Worm (Caenorhabditis elegans): ENCODE data around the gene F41C6.7.
A peak's percentile ranks its signal among the peaks of the same experiment; 100 is the strongest.

F41C6.7 gene

ce11 chrX:6853318-6853717 is 31.8 kb downstream of the F41C6.7 start, which contains the start of gene rig-3:
rig-3 (plus strand) TSS chrX:6853618.
- TF ChIP-seq sea-1 (GFP tag; conservative IDR thresholded peaks at IDR 0.05) (no peak), pes-1 (GFP tag; IDR thresholded peaks at IDR 0.05) (no peak), tbx-37 (GFP tag; conservative IDR thresholded peaks at IDR 0.05) (no peak), tra-4 (tag; optimal IDR thresholded peaks at IDR 0.05) (no peak), hmbx-1 (tag; optimal IDR thresholded peaks at IDR 0.05) (no peak), ets-7 (tag; optimal IDR thresholded peaks at IDR 0.05) (no peak), tbx-11 (GFP tag; IDR thresholded peaks at IDR 0.05) (no peak), ceh-36 (tag; optimal IDR thresholded peaks at IDR 0.05) (no peak), B0310.2 (tag; optimal IDR thresholded peaks at IDR 0.05) (no peak), hnd-1 (tag; optimal IDR thresholded peaks at IDR 0.05) (no peak)

ce11 chrX:6850412-6850811 is 34.7 kb downstream of the F41C6.7 start:
- no peak for TF ChIP-seq F13C5.2 (tag; optimal IDR thresholded peaks at IDR 0.05)
- no peak for TF ChIP-seq hnd-1 (tag; optimal IDR thresholded peaks at IDR 0.05)
- no peak for TF ChIP-seq scrt-1 (GFP tag; IDR thresholded peaks at IDR 0.05)
- TF ChIP-seq pes-1 (GFP tag; IDR thresholded peaks at IDR 0.05): no peak
- TF ChIP-seq flt-1 (GFP tag; IDR thresholded peaks at IDR 0.05): no peak
- TF ChIP-seq ama-1 (optimal IDR thresholded peaks at IDR 0.05): no peak
- TF ChIP-seq ceh-36 (tag; optimal IDR thresholded peaks at IDR 0.05): no peak
- no peak for TF ChIP-seq B0310.2 (tag; optimal IDR thresholded peaks at IDR 0.05)

ce11 chrX:6848596-6848995 is 36.5 kb downstream of the F41C6.7 start:
- no peak for TF ChIP-seq scrt-1 (GFP tag; IDR thresholded peaks at IDR 0.05)
- TF ChIP-seq tbx-11 (GFP tag; IDR thresholded peaks at IDR 0.05): no peak
- no peak for TF ChIP-seq pes-1 (GFP tag; IDR thresholded peaks at IDR 0.05)
- no peak for TF ChIP-seq F13C5.2 (tag; optimal IDR thresholded peaks at IDR 0.05)
- no peak for TF ChIP-seq sea-1 (GFP tag; conservative IDR thresholded peaks at IDR 0.05)
- TF ChIP-seq ceh-13 (GFP tag; optimal IDR thresholded peaks at IDR 0.05): no peak
- no peak for TF ChIP-seq tbx-37 (GFP tag; conservative IDR thresholded peaks at IDR 0.05)
- TF ChIP-seq flt-1 (GFP tag; IDR thresholded peaks at IDR 0.05): no peak
- no peak for TF ChIP-seq ceh-36 (tag; optimal IDR thresholded peaks at IDR 0.05)
- no peak for TF ChIP-seq hmbx-1 (tag; optimal IDR thresholded peaks at IDR 0.05)

ce11 chrX:6845934-6846333 is 39.1 kb downstream of the F41C6.7 start, which contains the start of gene C53B7.2:
C53B7.2 (plus strand) TSS chrX:6846234.
- no peak for TF ChIP-seq ceh-36 (tag; optimal IDR thresholded peaks at IDR 0.05)
- TF ChIP-seq ets-7 (tag; optimal IDR thresholded peaks at IDR 0.05): no peak
- TF ChIP-seq scrt-1 (GFP tag; IDR thresholded peaks at IDR 0.05): no peak
- TF ChIP-seq tbx-37 (GFP tag; conservative IDR thresholded peaks at IDR 0.05): no peak
- no peak for TF ChIP-seq hnd-1 (tag; optimal IDR thresholded peaks at IDR 0.05)
- TF ChIP-seq B0310.2 (tag; optimal IDR thresholded peaks at IDR 0.05): no peak
- no peak for TF ChIP-seq pes-1 (GFP tag; IDR thresholded peaks at IDR 0.05)
- TF ChIP-seq tbx-11 (GFP tag; IDR thresholded peaks at IDR 0.05): no peak
- TF ChIP-seq aly-1 (tag; optimal IDR thresholded peaks at IDR 0.05): no peak
- no peak for TF ChIP-seq hmg-4 (GFP tag; optimal IDR thresholded peaks at IDR 0.05)
- TF ChIP-seq ama-1 (optimal IDR thresholded peaks at IDR 0.05): no peak
- TF ChIP-seq flt-1 (GFP tag; IDR thresholded peaks at IDR 0.05): no peak
- TF ChIP-seq ceh-13 (GFP tag; optimal IDR thresholded peaks at IDR 0.05): no peak
- no peak for TF ChIP-seq F13C5.2 (tag; optimal IDR thresholded peaks at IDR 0.05)
- TF ChIP-seq hmbx-1 (tag; optimal IDR thresholded peaks at IDR 0.05): no peak
- TF ChIP-seq sea-1 (GFP tag; conservative IDR thresholded peaks at IDR 0.05): no peak
- TF ChIP-seq tra-4 (tag; optimal IDR thresholded peaks at IDR 0.05): no peak

ce11 chrX:6844394-6845072 is 40.5 kb downstream of the F41C6.7 start, which contains the start of gene C53B7.3:
C53B7.3 (plus strand) TSS chrX:6844755.
- TF ChIP-seq B0310.2 (tag; optimal IDR thresholded peaks at IDR 0.05) (no peak), tbx-37 (GFP tag; conservative IDR thresholded peaks at IDR 0.05) (no peak), hnd-1 (tag; optimal IDR thresholded peaks at IDR 0.05) (no peak), hmg-4 (GFP tag; optimal IDR thresholded peaks at IDR 0.05) (no peak), sea-1 (GFP tag; conservative IDR thresholded peaks at IDR 0.05) (no peak), ama-1 (optimal IDR thresholded peaks at IDR 0.05) (no peak), tra-4 (tag; optimal IDR thresholded peaks at IDR 0.05) (no peak), pes-1 (GFP tag; IDR thresholded peaks at IDR 0.05) (no peak), ceh-36 (tag; optimal IDR thresholded peaks at IDR 0.05) (no peak)

- no peak for TF ChIP-seq ceh-13 (GFP tag; optimal IDR thresholded peaks at IDR 0.05)
- TF ChIP-seq B0310.2 (tag; optimal IDR thresholded peaks at IDR 0.05): no peak
- TF ChIP-seq F13C5.2 (tag; optimal IDR thresholded peaks at IDR 0.05): peak; percentile 42
Observed at ce11 chrX:6840670-6841308, 44.3 kb downstream of the F41C6.7 start, which contains the start of the genes glr-6 and asg-2. glr-6 (minus strand) TSS chrX:6840720. asg-2 (plus strand) TSS chrX:6841258.

ce11 chrX:6836065-6836527 is 49.0 kb downstream of the F41C6.7 start, which contains the start of gene F41B4.3:
F41B4.3 (minus strand) TSS chrX:6836115.
- TF ChIP-seq hmg-4 (GFP tag; optimal IDR thresholded peaks at IDR 0.05) (no peak), B0310.2 (tag; optimal IDR thresholded peaks at IDR 0.05) (no peak), tra-4 (tag; optimal IDR thresholded peaks at IDR 0.05) (no peak)

ce11 chrX:6835166-6835565 is 49.9 kb downstream of the F41C6.7 start, which contains the start of gene F41B4.2:
F41B4.2 (minus strand) TSS chrX:6835266.
- TF ChIP-seq tbx-11 (GFP tag; IDR thresholded peaks at IDR 0.05) (no peak), F13C5.2 (tag; optimal IDR thresholded peaks at IDR 0.05) (no peak), B0310.2 (tag; optimal IDR thresholded peaks at IDR 0.05) (no peak), ceh-13 (GFP tag; optimal IDR thresholded peaks at IDR 0.05) (no peak), hmg-4 (GFP tag; optimal IDR thresholded peaks at IDR 0.05) (no peak), ets-7 (tag; optimal IDR thresholded peaks at IDR 0.05) (no peak), ceh-36 (tag; optimal IDR thresholded peaks at IDR 0.05) (no peak), hmbx-1 (tag; optimal IDR thresholded peaks at IDR 0.05) (no peak), scrt-1 (GFP tag; IDR thresholded peaks at IDR 0.05) (no peak), ama-1 (optimal IDR thresholded peaks at IDR 0.05) (no peak), pes-1 (GFP tag; IDR thresholded peaks at IDR 0.05) (no peak), flt-1 (GFP tag; IDR thresholded peaks at IDR 0.05) (no peak)

Measured in whole organism, early embryonic.